Fruit fly (Drosophila melanogaster): ENCODE results near the gene Jon65Aii.

Gene Jon65Aii

DNA sequence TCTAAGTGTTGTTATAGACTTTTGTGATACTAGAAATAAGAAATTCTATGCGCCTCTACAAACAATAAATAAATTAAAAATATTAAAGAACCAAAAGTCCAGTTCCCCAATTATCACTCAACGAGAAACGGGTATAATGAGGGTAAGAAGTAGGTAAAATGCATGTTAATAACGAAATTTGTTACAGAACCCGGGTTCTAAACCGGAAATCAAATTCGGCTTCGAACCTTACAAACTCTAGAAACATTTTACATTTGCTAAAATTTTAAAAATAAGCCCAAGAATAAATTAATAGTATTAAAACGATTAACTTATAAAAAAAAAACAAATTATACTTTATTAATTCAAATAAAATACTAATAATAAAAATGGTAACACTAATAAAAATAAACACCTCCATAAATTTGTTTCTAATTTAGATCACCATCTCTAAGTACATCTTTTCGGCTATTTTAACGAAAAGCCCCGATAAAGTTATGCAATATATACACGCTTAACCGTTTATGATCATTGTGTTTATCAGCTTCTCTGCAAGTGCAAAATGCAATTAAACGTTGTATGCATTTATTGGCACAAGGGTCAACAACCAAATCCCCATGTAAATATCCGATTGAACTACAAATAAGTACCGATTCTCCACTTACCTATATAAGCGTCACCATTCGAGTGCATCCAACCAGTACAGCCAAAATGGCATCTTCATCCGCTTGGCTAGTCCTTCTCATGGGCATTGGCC lies 19.5 kb downstream of the Jon65Aii start, which contains the start of gene CG6602 (continued):
- peak; percentile 76 for TF ChIP-seq chm (GFP tag; IDR thresholded peaks at IDR 0.05)
- TF ChIP-seq sug (tag; optimal IDR thresholded peaks at IDR 0.05): peak; percentile 45
- peak; percentile 89 for TF ChIP-seq CG11456 (GFP tag; IDR thresholded peaks at IDR 0.05)
- TF ChIP-seq Ravus (GFP tag; IDR thresholded peaks at IDR 0.05): peak; percentile 18; the same call in 1 of the 2 replicates
- peak; percentile 32 for TF ChIP-seq Jarid2 (GFP tag; optimal IDR thresholded peaks at IDR 0.05)
- TF ChIP-seq CTCF (GFP tag; optimal IDR thresholded peaks at IDR 0.05): peak; percentile 83
- TF ChIP-seq CG4424 (GFP tag; optimal IDR thresholded peaks at IDR 0.05): peak; percentile 84
- TF ChIP-seq CG7556 (GFP tag; optimal IDR thresholded peaks at IDR 0.05): no peak
- peak; percentile 5 for TF ChIP-seq CG12744 (GFP tag; optimal IDR thresholded peaks at IDR 0.05)
- no peak for TF ChIP-seq Nf-YC (tag; optimal IDR thresholded peaks at IDR 0.05)
- peak; percentile 74 for TF ChIP-seq luna (GFP tag; optimal IDR thresholded peaks at IDR 0.05)
- TF ChIP-seq CG9215 (GFP tag; IDR thresholded peaks at IDR 0.05): 0 out of 2 replicates have a peak, but pooled peaks have one; percentile 25
- TF ChIP-seq NFAT (GFP tag; IDR thresholded peaks at IDR 0.05): peak; percentile 87
- TF ChIP-seq CG18476 (GFP tag; optimal IDR thresholded peaks at IDR 0.05): peak; percentile 39
- peak; percentile 37 for TF ChIP-seq shn (GFP tag; optimal IDR thresholded peaks at IDR 0.05)
- peak; percentile 51 for TF ChIP-seq Fer2 (tag; optimal IDR thresholded peaks at IDR 0.05)
- TF ChIP-seq Usf (GFP tag; optimal IDR thresholded peaks at IDR 0.05): peak; percentile 67
- no peak for TF ChIP-seq Stat92E (GFP tag; optimal IDR thresholded peaks at IDR 0.05)
- no peak for TF ChIP-seq sima (GFP tag; optimal IDR thresholded peaks at IDR 0.05)
- TF ChIP-seq CG9797 (GFP tag; optimal IDR thresholded peaks at IDR 0.05): no peak
- no peak for TF ChIP-seq nerfin-1 (tag; optimal IDR thresholded peaks at IDR 0.05)
- TF ChIP-seq CG11398 (GFP tag; optimal IDR thresholded peaks at IDR 0.05): no peak
- no peak for TF ChIP-seq bbx (GFP tag; IDR thresholded peaks at IDR 0.05; ENCODE audit: partially characterized antibody)
- TF ChIP-seq CG6813 (GFP tag; optimal IDR thresholded peaks at IDR 0.05): peak; percentile 74
- TF ChIP-seq CG9609 (GFP tag; optimal IDR thresholded peaks at IDR 0.05): peak; percentile 48
- TF ChIP-seq CG18764 (GFP tag; optimal IDR thresholded peaks at IDR 0.05): peak; percentile 71
- TF ChIP-seq Kr (GFP tag; optimal IDR thresholded peaks at IDR 0.05): no peak
- peak; percentile 21 for TF ChIP-seq Dek (tag; optimal IDR thresholded peaks at IDR 0.05)
- TF ChIP-seq CG14667 (GFP tag; IDR thresholded peaks at IDR 0.05): peak; percentile 64
- peak; percentile 12 for TF ChIP-seq CG13123 (GFP tag; optimal IDR thresholded peaks at IDR 0.05)
- peak; percentile 70 for TF ChIP-seq CG10147 (GFP tag; optimal IDR thresholded peaks at IDR 0.05)
- no peak for TF ChIP-seq ab (GFP tag; optimal IDR thresholded peaks at IDR 0.05)
- no peak for TF ChIP-seq yki (optimal IDR thresholded peaks at IDR 0.05)
- TF ChIP-seq wdn (GFP tag; IDR thresholded peaks at IDR 0.05): peak; percentile 9; the same call in 1 of the 2 replicates
- TF ChIP-seq HLH4C (GFP tag; IDR thresholded peaks at IDR 0.05; ENCODE audit: partially characterized antibody): no peak
- TF ChIP-seq YL-1 (GFP tag; optimal IDR thresholded peaks at IDR 0.05): peak; percentile 41
- TF ChIP-seq ac (GFP tag; optimal IDR thresholded peaks at IDR 0.05): peak; percentile 45
- TF ChIP-seq CG8290 (GFP tag; optimal IDR thresholded peaks at IDR 0.05): peak; percentile 25
- TF ChIP-seq CG8290 (tag; optimal IDR thresholded peaks at IDR 0.05): peak in 1 of 2 experiments; percentile 67
- peak; percentile 62 for TF ChIP-seq CG12071 (GFP tag; optimal IDR thresholded peaks at IDR 0.05)
- TF ChIP-seq knrl (GFP tag; IDR thresholded peaks at IDR 0.05; ENCODE audit: partially characterized antibody): no peak
- TF ChIP-seq CG6272 (GFP tag; IDR thresholded peaks at IDR 0.05): peak; percentile 72
- peak; percentile 72; the same call in 1 of the 2 replicates for TF ChIP-seq stc (GFP tag; IDR thresholded peaks at IDR 0.05)
- TF ChIP-seq CG33557 (GFP tag; optimal IDR thresholded peaks at IDR 0.05): peak; percentile 33
- TF ChIP-seq CHES-1-like (GFP tag; optimal IDR thresholded peaks at IDR 0.05): peak; percentile 47
- TF ChIP-seq exex (tag; optimal IDR thresholded peaks at IDR 0.05): peak; percentile 42
- peak; percentile 43; the same call in 1 of the 2 replicates for TF ChIP-seq MBD-R2 (GFP tag; IDR thresholded peaks at IDR 0.05)
- TF ChIP-seq Trl (optimal IDR thresholded peaks at IDR 0.05): no peak
- peak; percentile 62 for TF ChIP-seq Trl (GFP tag; optimal IDR thresholded peaks at IDR 0.05)
- TF ChIP-seq rib (GFP tag; IDR thresholded peaks at IDR 0.05): peak; percentile 40; the same call in 1 of the 2 replicates
- TF ChIP-seq gsb (GFP tag; IDR thresholded peaks at IDR 0.05): no peak; the same call in 1 of the 2 replicates

Data from whole organism, embryonic.